Fruit fly (Drosophila melanogaster) whole organism, prepupa: ENCODE data around the gene CG10638.

Experiments used
- Blimp-1 ChIP-seq: fragments of 200-800 bp; sonication (Bioruptor generic); optimal IDR thresholded peaks from 3 replicates; lab custom pipeline; 2017; ENCODE audit warnings: missing biosample characterization, missing genetic modification characterization, mild to moderate bottlenecking, moderate library complexity, missing genetic modification reagents
- CG10631 ChIP-seq: fragments of 200-800 bp; sonication (Bioruptor generic); optimal IDR thresholded peaks from 2 replicates; lab custom pipeline; 2016; ENCODE audit warnings: missing biosample characterization, missing genetic modification characterization
- CG11294 ChIP-seq: fragments of 200-800 bp; sonication (Bioruptor generic); IDR thresholded peaks from 2 replicates; pipeline ENCODE4 v1.3.6; 2022; ENCODE audit warnings: missing biosample characterization, missing genetic modification characterization
- CG11762 ChIP-seq: fragments of 200-800 bp; sonication (Bioruptor generic); optimal IDR thresholded peaks from 3 replicates; lab custom pipeline; 2016; ENCODE audit warnings: missing biosample characterization, missing genetic modification characterization; ENCODE audit not compliant: insufficient read depth
- CG11902 ChIP-seq: fragments of 200-800 bp; sonication (Bioruptor generic); optimal IDR thresholded peaks from 3 replicates; lab custom pipeline; 2016; ENCODE audit warnings: missing biosample characterization, missing genetic modification characterization
- CG15336 ChIP-seq: fragments of 200-800 bp; sonication (Bioruptor generic); IDR thresholded peaks from 2 replicates; pipeline ENCODE4 v1.3.6; 2022; ENCODE audit warnings: missing biosample characterization, missing genetic modification characterization
- CG1621 ChIP-seq: fragments of 200-800 bp; sonication (Bioruptor generic); optimal IDR thresholded peaks from 3 replicates; lab custom pipeline; 2018; ENCODE audit warnings: missing biosample characterization, mild to moderate bottlenecking, missing genetic modification characterization
- CG16779 ChIP-seq: fragments of 200-800 bp; sonication (Bioruptor generic); optimal IDR thresholded peaks from 3 replicates; lab custom pipeline; 2017; ENCODE audit warnings: missing biosample characterization, mild to moderate bottlenecking, missing genetic modification characterization
- CG31627 ChIP-seq: fragments of 200-800 bp; sonication (Bioruptor generic); optimal IDR thresholded peaks from 3 replicates; lab custom pipeline; 2016; ENCODE audit warnings: missing biosample characterization, missing genetic modification characterization
- CG32006 ChIP-seq: fragments of 200-800 bp; sonication (Bioruptor generic); optimal IDR thresholded peaks from 3 replicates; lab custom pipeline; 2017; ENCODE audit warnings: missing biosample characterization, mild to moderate bottlenecking, missing genetic modification characterization
- CG34406 ChIP-seq: fragments of 200-800 bp; sonication (Bioruptor generic); optimal IDR thresholded peaks from 3 replicates; lab custom pipeline; 2016; ENCODE audit warnings: missing biosample characterization, missing genetic modification characterization
- CG4318 ChIP-seq: fragments of 200-800 bp; sonication (Bioruptor generic); optimal IDR thresholded peaks from 3 replicates; lab custom pipeline; 2017; ENCODE audit warnings: missing biosample characterization, mild to moderate bottlenecking, missing genetic modification characterization
- CG6163 ChIP-seq: fragments of 200-800 bp; sonication (Bioruptor generic); IDR thresholded peaks from 3 replicates; pipeline ENCODE4 v1.3.6; 2022; ENCODE audit warnings: missing biosample characterization, missing genetic modification characterization
- CG6276 ChIP-seq: fragments of 200-800 bp; sonication (Bioruptor generic); optimal IDR thresholded peaks from 2 replicates; lab custom pipeline; 2017; ENCODE audit warnings: missing biosample characterization, mild to moderate bottlenecking, missing genetic modification characterization
- CG6792 ChIP-seq: fragments of 200-800 bp; sonication (Bioruptor generic); optimal IDR thresholded peaks from 3 replicates; lab custom pipeline; 2016; ENCODE audit warnings: missing biosample characterization, missing genetic modification characterization
- CG6808 ChIP-seq: fragments of 200-800 bp; sonication (Bioruptor generic); optimal IDR thresholded peaks from 3 replicates; lab custom pipeline; 2017; ENCODE audit warnings: missing biosample characterization, missing genetic modification characterization, mild to moderate bottlenecking, moderate library complexity, missing genetic modification reagents
- CG6854 ChIP-seq: fragments of 200-800 bp; sonication (Bioruptor generic); optimal IDR thresholded peaks from 2 replicates; lab custom pipeline; 2017; ENCODE audit warnings: missing biosample characterization, mild to moderate bottlenecking, missing genetic modification characterization
- CG7368 ChIP-seq: fragments of 200-800 bp; sonication (Bioruptor generic); optimal IDR thresholded peaks from 3 replicates; lab custom pipeline; 2016; ENCODE audit warnings: missing biosample characterization, missing genetic modification characterization
- CG8319 ChIP-seq: fragments of 200-800 bp; sonication (Bioruptor generic); optimal IDR thresholded peaks from 3 replicates; lab custom pipeline; 2016; ENCODE audit warnings: missing biosample characterization, missing genetic modification characterization
- CG8632 ChIP-seq: fragments of 200-800 bp; sonication (Bioruptor generic); optimal IDR thresholded peaks from 3 replicates; lab custom pipeline; 2016; ENCODE audit warnings: missing biosample characterization, missing genetic modification characterization
- Eip75B ChIP-seq: fragments of 200-800 bp; sonication (Bioruptor generic); optimal IDR thresholded peaks from 3 replicates; lab custom pipeline; 2016; ENCODE audit warnings: missing biosample characterization, missing genetic modification characterization
- Eip78C ChIP-seq: fragments of 200-800 bp; sonication (Bioruptor generic); peaks from one replicate; lab custom pipeline; 2016; ENCODE audit warnings: missing biosample characterization, missing genetic modification characterization
- Eip93F ChIP-seq: fragments of 200-800 bp; sonication (Bioruptor generic); optimal IDR thresholded peaks from 2 replicates; lab custom pipeline; 2016; ENCODE audit warnings: missing biosample characterization, mild to moderate bottlenecking, missing genetic modification characterization
- Ets96B ChIP-seq: fragments of 200-800 bp; optimal IDR thresholded peaks from 2 replicates; lab custom pipeline; 2019; ENCODE audit warnings: missing biosample characterization, mild to moderate bottlenecking, missing genetic modification characterization, moderate library complexity
- Gug ChIP-seq: fragments of 200-800 bp; sonication (Bioruptor generic); IDR thresholded peaks from 2 replicates; pipeline ENCODE4 v1.3.6; 2022; ENCODE audit warnings: missing biosample characterization, missing genetic modification characterization
- Hr38 ChIP-seq: sonication (Bioruptor generic); optimal IDR thresholded peaks from 2 replicates; lab custom pipeline; 2016; ENCODE audit warnings: missing biosample characterization, missing genetic modification characterization
- Hr39 ChIP-seq: fragments of 200-800 bp; sonication (Bioruptor generic); optimal IDR thresholded peaks from 2 replicates; lab custom pipeline; 2016; ENCODE audit warnings: missing biosample characterization, missing genetic modification characterization
- Hr4 ChIP-seq: fragments of 200-800 bp; sonication (Bioruptor generic); optimal IDR thresholded peaks from 3 replicates; lab custom pipeline; 2016; ENCODE audit warnings: missing biosample characterization, missing genetic modification characterization
- Lpt ChIP-seq: fragments of 200-800 bp; sonication (Bioruptor generic); optimal IDR thresholded peaks from 3 replicates; lab custom pipeline; 2016; ENCODE audit warnings: missing biosample characterization, missing genetic modification characterization
- Met ChIP-seq: fragments of 200-800 bp; sonication (Bioruptor generic); optimal IDR thresholded peaks from 3 replicates; lab custom pipeline; 2016; ENCODE audit warnings: missing biosample characterization, missing genetic modification characterization
- OdsH ChIP-seq: fragments of 200-800 bp; sonication (Bioruptor generic); optimal IDR thresholded peaks from 3 replicates; lab custom pipeline; 2016; ENCODE audit warnings: missing biosample characterization, missing genetic modification characterization
- Smox ChIP-seq: fragments of 200-800 bp; sonication (Bioruptor generic); optimal IDR thresholded peaks from 3 replicates; lab custom pipeline; 2016; ENCODE audit warnings: missing biosample characterization, missing genetic modification characterization
- Sox102F ChIP-seq: fragments of 200-800 bp; sonication (Bioruptor generic); optimal IDR thresholded peaks from 2 replicates; lab custom pipeline; 2016; ENCODE audit warnings: missing biosample characterization, mild to moderate bottlenecking, missing genetic modification characterization
- Sox14 ChIP-seq: fragments of 200-800 bp; sonication (Bioruptor generic); optimal IDR thresholded peaks from 3 replicates; lab custom pipeline; 2016; ENCODE audit warnings: missing biosample characterization, missing genetic modification characterization
- Sox15 ChIP-seq: fragments of 200-800 bp; sonication (Bioruptor generic); optimal IDR thresholded peaks from 3 replicates; lab custom pipeline; 2016; ENCODE audit warnings: missing biosample characterization, missing genetic modification characterization
- achi ChIP-seq: fragments of 200-800 bp; sonication (Bioruptor generic); optimal IDR thresholded peaks from 3 replicates; lab custom pipeline; 2016; ENCODE audit warnings: missing biosample characterization, missing genetic modification characterization
- acj6 ChIP-seq: fragments of 200-800 bp; sonication (Bioruptor generic); optimal IDR thresholded peaks from 3 replicates; lab custom pipeline; 2016; ENCODE audit warnings: missing biosample characterization, missing genetic modification characterization
- cyc ChIP-seq: fragments of 200-800 bp; sonication (Bioruptor generic); optimal IDR thresholded peaks from 3 replicates; lab custom pipeline; 2016; ENCODE audit warnings: missing biosample characterization, missing genetic modification characterization
- dac ChIP-seq: fragments of 200-800 bp; sonication (Bioruptor generic); optimal IDR thresholded peaks from 2 replicates; lab custom pipeline; 2017; ENCODE audit warnings: missing biosample characterization, mild to moderate bottlenecking, missing genetic modification characterization
- dsx ChIP-seq: fragments of 200-800 bp; optimal IDR thresholded peaks from 3 replicates; lab custom pipeline; 2019; ENCODE audit warnings: missing biosample characterization, mild to moderate bottlenecking, missing genetic modification characterization, moderate library complexity; ENCODE audit not compliant: poor library complexity, severe bottlenecking
- eg ChIP-seq: fragments of 200-800 bp; sonication (Bioruptor generic); IDR thresholded peaks from 3 replicates; pipeline ENCODE4 v1.3.6; 2022; ENCODE audit warnings: missing biosample characterization, missing genetic modification characterization
- esn ChIP-seq: fragments of 200-800 bp; sonication (Bioruptor generic); optimal IDR thresholded peaks from 2 replicates; lab custom pipeline; 2016; ENCODE audit warnings: missing biosample characterization, mild to moderate bottlenecking, missing genetic modification characterization, moderate library complexity
- fd59A ChIP-seq: fragments of 200-800 bp; sonication (Bioruptor generic); optimal IDR thresholded peaks from 2 replicates; lab custom pipeline; 2017; ENCODE audit warnings: missing biosample characterization, mild to moderate bottlenecking, missing genetic modification characterization, missing genetic modification reagents
- fkh ChIP-seq: fragments of 200-800 bp; sonication (Bioruptor generic); optimal IDR thresholded peaks from 3 replicates; lab custom pipeline; 2017; ENCODE audit warnings: missing biosample characterization, mild to moderate bottlenecking, missing genetic modification characterization, moderate library complexity
- lz ChIP-seq: fragments of 200-800 bp; sonication (Bioruptor generic); optimal IDR thresholded peaks from 3 replicates; lab custom pipeline; 2016; ENCODE audit warnings: missing biosample characterization, missing genetic modification characterization
- net ChIP-seq: fragments of 200-800 bp; sonication (Bioruptor generic); optimal IDR thresholded peaks from 3 replicates; lab custom pipeline; 2016; ENCODE audit warnings: missing biosample characterization, missing genetic modification characterization
- pdm3 ChIP-seq: fragments of 200-800 bp; sonication (Bioruptor generic); optimal IDR thresholded peaks from 3 replicates; lab custom pipeline; 2016; ENCODE audit warnings: missing biosample characterization, missing genetic modification characterization
- salr ChIP-seq, 2 experiments: fragments of 200-800 bp; sonication (Bioruptor generic); optimal IDR thresholded peaks; 3 replicates each; lab custom pipeline; 2016 to 2018; ENCODE audit warnings: missing biosample characterization in 2 of 2, missing genetic modification characterization in 2 of 2, mild to moderate bottlenecking in 1 of 2
- spab ChIP-seq: fragments of 200-800 bp; sonication (Bioruptor generic); optimal IDR thresholded peaks from 2 replicates; lab custom pipeline; 2017; ENCODE audit warnings: missing biosample characterization, mild to moderate bottlenecking, missing genetic modification characterization, missing genetic modification reagents
- ss ChIP-seq, 2 experiments: fragments of 200-800 bp; sonication (Bioruptor generic); optimal IDR thresholded peaks; 2 replicates in 1 of 2; 3 replicates in 1 of 2; lab custom pipeline; 2017 to 2018; ENCODE audit warnings: mild to moderate bottlenecking in 2 of 2, missing biosample characterization in 2 of 2, missing genetic modification characterization in 2 of 2, moderate library complexity in 1 of 2
- svp ChIP-seq: fragments of 200-800 bp; sonication (Bioruptor generic); peaks from one replicate; lab custom pipeline; 2016; ENCODE audit warnings: missing biosample characterization, missing genetic modification characterization
- topi ChIP-seq: fragments of 200-800 bp; sonication (Bioruptor generic); optimal IDR thresholded peaks from 3 replicates; lab custom pipeline; 2016; ENCODE audit warnings: missing biosample characterization, missing genetic modification characterization

Gene CG10638

DNA sequence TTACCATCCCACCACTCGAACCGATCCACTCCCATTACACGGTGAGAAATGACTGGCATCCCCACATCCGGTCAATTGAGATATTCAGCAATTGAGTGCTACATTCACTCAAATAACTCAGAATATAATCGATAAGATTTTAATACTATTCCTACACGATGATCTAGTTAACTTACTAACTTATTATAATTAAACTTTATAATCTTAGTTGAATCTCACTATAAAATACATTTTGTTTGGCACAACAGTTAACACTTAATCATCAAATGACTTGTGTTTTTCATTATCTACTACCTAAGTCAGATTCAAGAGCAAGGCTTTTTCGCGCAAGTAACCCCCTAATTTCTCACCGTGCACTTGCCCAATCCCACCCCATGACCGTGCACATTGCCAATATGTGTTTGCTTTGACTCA, 5.8 kb downstream of the CG10638 start:
- TF ChIP-seq CG6854 (GFP tag; lab: Kevin White, UChicago) (peak; percentile 81), Lpt (peak; percentile 86), fd59A (GFP tag; lab: Kevin White, UChicago) (peak; percentile 87), Sox14 (GFP tag; lab: Kevin White, UChicago) (peak; percentile 91), CG15336 (peak; percentile 87), CG11902 (GFP tag; lab: Kevin White, UChicago) (peak; percentile 78), CG6792 (GFP tag; lab: Kevin White, UChicago) (peak; percentile 86), Smox (peak; percentile 92), achi (GFP tag; lab: Kevin White, UChicago) (peak; percentile 88), CG6276 (GFP tag; lab: Kevin White, UChicago) (peak; percentile 92), Hr4 (GFP tag; lab: Kevin White, UChicago) (peak; percentile 91), Hr38 (GFP tag; lab: Kevin White, UChicago) (no peak), pdm3 (peak; percentile 83), CG4318 (peak; percentile 87), svp (GFP tag; lab: Kevin White, UChicago) (peak; percentile 97), lz (GFP tag; lab: Kevin White, UChicago) (peak; percentile 91), CG6808 (GFP tag; lab: Kevin White, UChicago) (peak; percentile 92), Eip93F (GFP tag; lab: Kevin White, UChicago) (peak; percentile 74), CG32006 (peak; percentile 95), Sox15 (GFP tag; lab: Kevin White, UChicago) (peak; percentile 78), Ets96B (tag; lab: Kevin White, UChicago) (peak; percentile 80), Eip78C (GFP tag; lab: Kevin White, UChicago) (peak; percentile 98), topi (peak; percentile 91), Met (GFP tag; lab: Kevin White, UChicago) (peak; percentile 93), CG1621 (tag; lab: Kevin White, UChicago) (peak; percentile 60), salr (GFP tag; optimal IDR thresholded peaks at IDR 0.05; lab: Kevin White, UChicago) (peak; percentile 20 to 90), eg (GFP tag; lab: Robert Waterston, UW) (peak; percentile 74), esn (GFP tag; lab: Kevin White, UChicago) (peak; percentile 95), acj6 (peak; percentile 90), net (GFP tag; lab: Kevin White, UChicago) (peak; percentile 89), Hr39 (peak; percentile 84), dac (GFP tag; lab: Kevin White, UChicago) (peak; percentile 84), fkh (GFP tag; lab: Kevin White, UChicago) (no peak), CG8319 (GFP tag; lab: Kevin White, UChicago) (peak; percentile 68), CG8632 (GFP tag; lab: Kevin White, UChicago) (peak; percentile 81), spab (GFP tag; lab: Kevin White, UChicago) (peak; percentile 83), Eip75B (GFP tag; lab: Kevin White, UChicago) (peak; percentile 88), Blimp-1 (GFP tag; lab: Kevin White, UChicago) (peak; percentile 87), CG31627 (peak; percentile 90), cyc (GFP tag; lab: Kevin White, UChicago) (peak; percentile 88), CG11294 (GFP tag; lab: Robert Waterston, UW) (peak; percentile 59), CG7368 (GFP tag; lab: Kevin White, UChicago) (peak; percentile 75), CG11762 (GFP tag; lab: Kevin White, UChicago) (peak; percentile 83), CG16779 (peak; percentile 72), OdsH (GFP tag; lab: Kevin White, UChicago) (peak; percentile 87), CG34406 (GFP tag; lab: Kevin White, UChicago) (peak; percentile 84), CG6163 (GFP tag; lab: Robert Waterston, UW) (peak; percentile 56; the same call in 1 of the 3 replicates), dsx (GFP tag; lab: Kevin White, UChicago) (peak; percentile 80), Gug (GFP tag; lab: Robert Waterston, UW) (peak; percentile 29), Sox102F (peak; percentile 91), CG10631 (GFP tag; lab: Kevin White, UChicago) (peak; percentile 82), ss (GFP tag; optimal IDR thresholded peaks at IDR 0.05; lab: Kevin White, UChicago) (peak; percentile 84 to 87)
